Fruit fly (Drosophila melanogaster) whole organism, embryonic: ENCODE results near the gene CG12507.

ENCODE experiments used
- CG13123 ChIP-seq: fragments of 200-800 bp; sonication (Bioruptor generic); optimal IDR thresholded peaks from 2 replicates; lab custom pipeline; 2016; ENCODE audit warnings: missing biosample characterization, missing genetic modification characterization
- CG18011 ChIP-seq: fragments of 200-800 bp; sonication (Bioruptor generic); optimal IDR thresholded peaks from 2 replicates; lab custom pipeline; 2017; ENCODE audit warnings: missing biosample characterization, missing genetic modification characterization, mild to moderate bottlenecking, moderate library complexity, missing genotype
- CG18476 ChIP-seq: fragments of 200-800 bp; sonication (Bioruptor generic); optimal IDR thresholded peaks from 2 replicates; lab custom pipeline; 2016; ENCODE audit warnings: missing biosample characterization, mild to moderate bottlenecking, missing genetic modification characterization
- CG18764 ChIP-seq: fragments of 200-800 bp; sonication (Bioruptor generic); optimal IDR thresholded peaks from 3 replicates; lab custom pipeline; 2016; ENCODE audit warnings: missing biosample characterization, missing genetic modification characterization
- CG2875 ChIP-seq: fragments of 200-800 bp; sonication (Bioruptor generic); optimal IDR thresholded peaks from 2 replicates; lab custom pipeline; 2017; ENCODE audit warnings: missing biosample characterization, mild to moderate bottlenecking, missing genetic modification characterization, missing genetic modification reagents
- CG30431 ChIP-seq: fragments of 200-800 bp; sonication (Bioruptor generic); optimal IDR thresholded peaks from 2 replicates; lab custom pipeline; 2017; ENCODE audit warnings: missing biosample characterization, missing genetic modification characterization
- CG3281 ChIP-seq: fragments of 200-800 bp; sonication (Bioruptor generic); optimal IDR thresholded peaks from 3 replicates; lab custom pipeline; 2017; ENCODE audit warnings: missing biosample characterization, mild to moderate bottlenecking, missing genetic modification characterization
- CG3847 ChIP-seq: fragments of 200-800 bp; sonication (Bioruptor generic); IDR thresholded peaks from 2 replicates; pipeline ENCODE4 v1.3.6; 2022; ENCODE audit warnings: missing biosample characterization, missing genetic modification characterization
- CG3995 ChIP-seq: fragments of 200-800 bp; sonication (Bioruptor generic); optimal IDR thresholded peaks from 3 replicates; lab custom pipeline; 2016; ENCODE audit warnings: missing biosample characterization, missing genetic modification characterization
- CG4617 ChIP-seq: fragments of 200-800 bp; sonication (Bioruptor generic); optimal IDR thresholded peaks from 3 replicates; lab custom pipeline; 2016; ENCODE audit warnings: missing biosample characterization, missing genetic modification characterization, borderline replicate concordance
- CG4854 ChIP-seq: fragments of 200-800 bp; sonication (Bioruptor generic); optimal IDR thresholded peaks from 2 replicates; lab custom pipeline; 2016; ENCODE audit warnings: missing biosample characterization, missing genetic modification characterization, inconsistent platforms
- CG5953 ChIP-seq: fragments of 200-800 bp; sonication (Bioruptor generic); IDR thresholded peaks from 2 replicates; pipeline ENCODE4 v1.3.6; 2022; ENCODE audit warnings: missing biosample characterization, missing genetic modification characterization
- CG6254 ChIP-seq: fragments of 200-800 bp; sonication (Bioruptor generic); optimal IDR thresholded peaks from 3 replicates; lab custom pipeline; 2017; ENCODE audit warnings: mild to moderate bottlenecking, missing biosample characterization, missing genetic modification reagents, missing genetic modification characterization
- CG6689 ChIP-seq: fragments of 200-800 bp; sonication (Bioruptor generic); IDR thresholded peaks from 2 replicates; pipeline ENCODE4 v1.3.6; 2022; ENCODE audit warnings: missing biosample characterization, missing genetic modification characterization
- CG6813 ChIP-seq: fragments of 200-800 bp; sonication (Bioruptor generic); optimal IDR thresholded peaks from 2 replicates; lab custom pipeline; 2017; ENCODE audit warnings: missing biosample characterization, missing genetic modification characterization, mild to moderate bottlenecking, moderate library complexity, missing genetic modification reagents
- CG7786 ChIP-seq: fragments of 200-800 bp; sonication (Bioruptor generic); optimal IDR thresholded peaks from 2 replicates; lab custom pipeline; 2016; ENCODE audit warnings: missing biosample characterization, missing genetic modification characterization
- CG7839 ChIP-seq: fragments of 200-800 bp; sonication (Bioruptor generic); optimal IDR thresholded peaks from 3 replicates; lab custom pipeline; 2018; ENCODE audit warnings: missing biosample characterization, mild to moderate bottlenecking, missing genetic modification characterization, moderate library complexity
- CG8359 ChIP-seq: fragments of 200-800 bp; sonication (Bioruptor generic); optimal IDR thresholded peaks from 2 replicates; lab custom pipeline; 2017; ENCODE audit warnings: missing biosample characterization, mild to moderate bottlenecking, missing genetic modification characterization, borderline replicate concordance
- CG9876 ChIP-seq: fragments of 200-800 bp; sonication (Bioruptor generic); optimal IDR thresholded peaks from 2 replicates; lab custom pipeline; 2016; ENCODE audit warnings: missing biosample characterization, missing genetic modification characterization
- Camta ChIP-seq: fragments of 200-800 bp; sonication (Bioruptor generic); optimal IDR thresholded peaks from 2 replicates; lab custom pipeline; 2016; ENCODE audit warnings: missing biosample characterization, missing genetic modification characterization
- Chrac-16 ChIP-seq: fragments of 200-800 bp; sonication (Bioruptor generic); optimal IDR thresholded peaks from 3 replicates; lab custom pipeline; 2016; ENCODE audit warnings: missing biosample characterization, missing genetic modification characterization
- Dad ChIP-seq: fragments of 200-800 bp; sonication (Bioruptor generic); optimal IDR thresholded peaks from 3 replicates; lab custom pipeline; 2016; ENCODE audit warnings: missing biosample characterization, missing genetic modification characterization
- Doc2 ChIP-seq: fragments of 200-800 bp; sonication (Bioruptor generic); IDR thresholded peaks from 2 replicates; pipeline ENCODE4 v1.3.6; 2022; ENCODE audit warnings: missing biosample characterization, missing genetic modification characterization
- Dp ChIP-seq: fragments of 200-800 bp; sonication (Bioruptor generic); optimal IDR thresholded peaks from 2 replicates; lab custom pipeline; 2018; ENCODE audit warnings: missing biosample characterization, mild to moderate bottlenecking, missing genetic modification characterization, moderate library complexity
- E2f1 ChIP-seq: fragments of 200-800 bp; sonication (Bioruptor generic); IDR thresholded peaks from 2 replicates; pipeline ENCODE4 v1.3.6; 2022; ENCODE audit warnings: missing biosample characterization, missing genetic modification characterization
- Elba2 ChIP-seq: fragments of 200-800 bp; sonication (Bioruptor generic); optimal IDR thresholded peaks from 3 replicates; lab custom pipeline; 2016; ENCODE audit warnings: missing biosample characterization, missing genetic modification characterization
- Fer1 ChIP-seq: fragments of 200-800 bp; sonication (Bioruptor generic); optimal IDR thresholded peaks from 2 replicates; lab custom pipeline; 2017; ENCODE audit warnings: missing biosample characterization, mild to moderate bottlenecking, missing genetic modification characterization
- Hsf ChIP-seq: fragments of 200-800 bp; sonication (Bioruptor generic); optimal IDR thresholded peaks from 3 replicates; lab custom pipeline; 2016; ENCODE audit warnings: missing biosample characterization, missing genetic modification characterization
- Lhr ChIP-seq: fragments of 200-800 bp; sonication (Bioruptor generic); optimal IDR thresholded peaks from 3 replicates; lab custom pipeline; 2017; ENCODE audit warnings: mild to moderate bottlenecking, missing biosample characterization, missing genetic modification reagents, missing genetic modification characterization
- Mes4 ChIP-seq: fragments of 200-800 bp; sonication (Bioruptor generic); optimal IDR thresholded peaks from 2 replicates; lab custom pipeline; 2016; ENCODE audit warnings: missing biosample characterization, missing genetic modification characterization
- PHDP ChIP-seq: fragments of 200-800 bp; sonication (Bioruptor generic); optimal IDR thresholded peaks from 3 replicates; lab custom pipeline; 2018; ENCODE audit warnings: missing biosample characterization, mild to moderate bottlenecking, missing genetic modification characterization, moderate library complexity
- Rx ChIP-seq: fragments of 200-800 bp; sonication (Bioruptor generic); IDR thresholded peaks from 2 replicates; pipeline ENCODE4 v1.3.6; 2022; ENCODE audit warnings: missing biosample characterization, missing genetic modification characterization
- Six4 ChIP-seq: fragments of 200-800 bp; sonication (Bioruptor generic); optimal IDR thresholded peaks from 2 replicates; lab custom pipeline; 2016; ENCODE audit warnings: missing biosample characterization, missing genetic modification characterization
- amos ChIP-seq: fragments of 200-800 bp; sonication (Bioruptor generic); IDR thresholded peaks from 2 replicates; pipeline ENCODE4 v1.3.6; 2022; ENCODE audit warnings: missing biosample characterization, missing genetic modification characterization; ENCODE audit not compliant: partially characterized antibody
- bsh ChIP-seq, 2 experiments: fragments of 200-800 bp; sonication (Bioruptor generic); optimal IDR thresholded peaks; 2 replicates each; lab custom pipeline; 2017 to 2018; ENCODE audit warnings: mild to moderate bottlenecking in 2 of 2, missing biosample characterization in 2 of 2, missing genetic modification characterization in 2 of 2, moderate library complexity in 1 of 2
- chn ChIP-seq: fragments of 200-800 bp; sonication (Bioruptor generic); optimal IDR thresholded peaks from 2 replicates; lab custom pipeline; 2016; ENCODE audit warnings: missing biosample characterization, missing genetic modification characterization
- da ChIP-seq: fragments of 200-800 bp; sonication (Bioruptor generic); optimal IDR thresholded peaks from 2 replicates; lab custom pipeline; 2016; ENCODE audit warnings: missing biosample characterization, missing genetic modification characterization
- dmrt11E ChIP-seq: fragments of 200-800 bp; sonication (Bioruptor generic); optimal IDR thresholded peaks from 3 replicates; lab custom pipeline; 2018; ENCODE audit warnings: missing biosample characterization, mild to moderate bottlenecking, missing genetic modification characterization, moderate library complexity
- dysf ChIP-seq: fragments of 200-800 bp; sonication (Bioruptor generic); IDR thresholded peaks from 3 replicates; pipeline ENCODE4 v1.3.6; 2022; ENCODE audit warnings: missing biosample characterization, missing genetic modification characterization
- en ChIP-seq: fragments of 200-800 bp; sonication (Bioruptor generic); optimal IDR thresholded peaks from 2 replicates; lab custom pipeline; 2016; ENCODE audit warnings: missing biosample characterization, missing genetic modification characterization
- eve ChIP-seq, 2 experiments: fragments of >200 bp; optimal IDR thresholded peaks; 2 replicates each; lab custom pipeline; 2017; ENCODE audit warnings: missing biosample characterization in 2 of 2, missing genetic modification characterization in 2 of 2
- gsb ChIP-seq: fragments of 200-800 bp; sonication (Bioruptor generic); IDR thresholded peaks from 2 replicates; pipeline ENCODE4 v1.3.6; 2022; ENCODE audit warnings: missing biosample characterization, missing genetic modification characterization
- her ChIP-seq: fragments of 200-800 bp; sonication (Bioruptor generic); optimal IDR thresholded peaks from 2 replicates; lab custom pipeline; 2016; ENCODE audit warnings: missing biosample characterization, missing genetic modification characterization
- insv ChIP-seq, 2 experiments: fragments of 200-800 bp; sonication (Bioruptor generic); optimal IDR thresholded peaks; 3 replicates each; lab custom pipeline; 2016 to 2018; ENCODE audit warnings: missing biosample characterization in 2 of 2, missing genetic modification characterization in 2 of 2
- kah ChIP-seq: fragments of 200-800 bp; sonication (Bioruptor generic); optimal IDR thresholded peaks from 2 replicates; lab custom pipeline; 2018; ENCODE audit warnings: missing biosample characterization, mild to moderate bottlenecking, missing genetic modification characterization
- pros ChIP-seq: fragments of 200-800 bp; sonication (Bioruptor generic); optimal IDR thresholded peaks from 3 replicates; lab custom pipeline; 2019; ENCODE audit warnings: missing biosample characterization, mild to moderate bottlenecking, missing genetic modification characterization, moderate library complexity
- run ChIP-seq: fragments of 200-800 bp; sonication (Bioruptor generic); optimal IDR thresholded peaks from 3 replicates; lab custom pipeline; 2018; ENCODE audit warnings: missing biosample characterization, mild to moderate bottlenecking, missing genetic modification characterization
- tap ChIP-seq: fragments of 200-800 bp; optimal IDR thresholded peaks from 3 replicates; lab custom pipeline; 2019; ENCODE audit warnings: missing biosample characterization, mild to moderate bottlenecking, missing genetic modification characterization, moderate library complexity
- tll ChIP-seq, 2 experiments: fragments of 200-800 bp in 1 of 2; fragments of >200 bp in 1 of 2; sonication (Bioruptor generic) in 1 of 2; optimal IDR thresholded peaks; 2 replicates each; lab custom pipeline; 2017 to 2019; ENCODE audit warnings: missing biosample characterization in 2 of 2, missing genetic modification characterization in 2 of 2, mild to moderate bottlenecking in 1 of 2, moderate library complexity in 1 of 2
- usp ChIP-seq: fragments of >200 bp; optimal IDR thresholded peaks from 2 replicates; lab custom pipeline; 2017; ENCODE audit warnings: missing biosample characterization, missing genetic modification characterization
- vvl ChIP-seq: fragments of 200-800 bp; sonication (Bioruptor generic); IDR thresholded peaks from 2 replicates; pipeline ENCODE4 v1.3.6; 2022; ENCODE audit warnings: missing biosample characterization, missing genetic modification characterization

CG12507 gene

dm6 chrX:16288492-16288964, 22.2 kb upstream of the CG12507 start, which contains the start of the genes CG32576 and caz (continued):
- TF ChIP-seq tap: no peak
- no peak for TF ChIP-seq dysf (GFP tag; lab: Robert Waterston, UW)
- TF ChIP-seq usp (GFP tag; lab: Kevin White, UChicago): no peak
- TF ChIP-seq her: no peak
- peak in 1 of 2 experiments; percentile 82 for TF ChIP-seq eve (GFP tag; optimal IDR thresholded peaks at IDR 0.05; lab: Kevin White, UChicago)
- peak in 1 of 2 experiments; percentile 11 for TF ChIP-seq tll (GFP tag; optimal IDR thresholded peaks at IDR 0.05; lab: Kevin White, UChicago)
- TF ChIP-seq bsh (GFP tag; optimal IDR thresholded peaks at IDR 0.05; lab: Kevin White, UChicago): peak in 1 of 2 experiments; percentile 21
- peak; percentile 7 for TF ChIP-seq Chrac-16 (GFP tag; lab: Kevin White, UChicago)
- TF ChIP-seq Lhr (GFP tag; lab: Kevin White, UChicago): peak; percentile 9
- peak; percentile 50 for TF ChIP-seq Dp (GFP tag; lab: Kevin White, UChicago)
- no peak for TF ChIP-seq Camta (GFP tag; lab: Kevin White, UChicago)
- TF ChIP-seq Fer1: no peak
- TF ChIP-seq CG6689 (GFP tag; lab: Robert Waterston, UW): 0 out of 2 replicates have a peak, but pooled peaks have one; percentile 11
- TF ChIP-seq Elba2 (GFP tag; lab: Kevin White, UChicago): no peak
- TF ChIP-seq CG13123 (GFP tag; lab: Kevin White, UChicago): no peak
- no peak for TF ChIP-seq CG4854 (GFP tag; lab: Kevin White, UChicago)
- no peak for TF ChIP-seq CG2875 (GFP tag; lab: Kevin White, UChicago)
- TF ChIP-seq vvl (GFP tag; lab: Robert Waterston, UW): no peak
- no peak for TF ChIP-seq CG6813 (GFP tag; lab: Kevin White, UChicago)
- TF ChIP-seq en (GFP tag; lab: Kevin White, UChicago): no peak
- TF ChIP-seq PHDP: no peak
- peak; percentile 3 for TF ChIP-seq CG6254 (GFP tag; lab: Kevin White, UChicago)
- TF ChIP-seq dmrt11E (tag; lab: Kevin White, UChicago): peak; percentile 14
- TF ChIP-seq Dad (GFP tag; lab: Kevin White, UChicago): no peak
- TF ChIP-seq CG4617 (GFP tag; lab: Kevin White, UChicago): peak; percentile 26
- no peak for TF ChIP-seq CG9876 (GFP tag; lab: Kevin White, UChicago)
- TF ChIP-seq gsb: no peak
- no peak for TF ChIP-seq run
- no peak for TF ChIP-seq Rx (GFP tag; lab: Robert Waterston, UW)
- peak; percentile 4 for TF ChIP-seq Hsf (GFP tag; lab: Kevin White, UChicago)
- no peak for TF ChIP-seq CG5953 (GFP tag; lab: Robert Waterston, UW)
- TF ChIP-seq chn (GFP tag; lab: Kevin White, UChicago): no peak
- peak; percentile 28 for TF ChIP-seq CG3995 (GFP tag; lab: Kevin White, UChicago)
- no peak for TF ChIP-seq CG7786 (GFP tag; lab: Kevin White, UChicago)
- TF ChIP-seq CG3847: peak; percentile 60
- TF ChIP-seq CG18476 (GFP tag; lab: Kevin White, UChicago): no peak
- TF ChIP-seq CG18764 (GFP tag; lab: Kevin White, UChicago): no peak
- no peak for TF ChIP-seq Mes4 (GFP tag; lab: Kevin White, UChicago)
- peak; percentile 40 for TF ChIP-seq CG18011 (GFP tag; lab: Kevin White, UChicago)
- TF ChIP-seq CG8359 (GFP tag; lab: Kevin White, UChicago): no peak
- no peak for TF ChIP-seq CG30431 (GFP tag; lab: Kevin White, UChicago)
- peak; percentile 64 for TF ChIP-seq amos (GFP tag; lab: Robert Waterston, UW)
- TF ChIP-seq CG7839 (tag; lab: Kevin White, UChicago): no peak
- TF ChIP-seq kah (GFP tag; lab: Kevin White, UChicago): no peak
- TF ChIP-seq CG3281 (GFP tag; lab: Kevin White, UChicago): no peak
- TF ChIP-seq Six4: no peak
- TF ChIP-seq E2f1: no peak
- no peak for TF ChIP-seq insv (GFP tag; optimal IDR thresholded peaks at IDR 0.05; lab: Kevin White, UChicago)
- no peak for TF ChIP-seq da (GFP tag; lab: Kevin White, UChicago)
- TF ChIP-seq pros (GFP tag; lab: Kevin White, UChicago): no peak
- no peak for TF ChIP-seq Doc2 (GFP tag; lab: Robert Waterston, UW)
